Fruit fly (Drosophila melanogaster): Measurements from ENCODE around the gene indra.

DNA sequence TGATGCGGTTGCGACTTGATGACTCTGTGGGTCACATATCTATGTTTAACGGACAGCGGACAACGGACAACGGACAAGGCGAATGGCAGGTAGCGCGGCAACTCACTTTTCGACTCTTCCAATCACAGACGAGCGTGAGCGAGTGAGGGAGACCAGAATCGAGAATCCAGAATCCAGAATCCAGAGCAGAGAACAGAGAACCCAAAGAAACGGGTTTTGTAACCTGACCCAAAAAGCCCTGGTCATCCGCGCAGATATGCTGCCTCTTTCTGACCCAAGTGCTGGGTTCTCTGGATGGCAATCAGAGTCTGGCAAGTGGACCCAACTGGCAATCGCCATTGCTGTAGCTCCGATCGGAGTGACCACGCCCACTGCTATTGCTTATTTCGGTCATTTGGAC is 22.2 kb upstream of the indra start:
- TF ChIP-seq CG2202 (tag; optimal IDR thresholded peaks at IDR 0.05), result no peak
- TF ChIP-seq Oli (tag; optimal IDR thresholded peaks at IDR 0.05), result no peak
- TF ChIP-seq CG32772 (GFP tag; IDR thresholded peaks at IDR 0.05), result no peak

Data from whole organism, embryonic.